Worm (Caenorhabditis elegans) whole organism, L1 larva: Measurements from ENCODE around the gene ugt-58.

Experiments
- lsy-2 ChIP-seq, 2 experiments: fragments of 150-350 bp; optimal IDR thresholded peaks; 2 replicates each; lab custom pipeline; 2014; ENCODE audit warnings: missing biosample characterization in 2 of 2, missing genetic modification characterization in 2 of 2
- nhr-12 ChIP-seq: sonication (generic microtip); optimal IDR thresholded peaks from 2 replicates; lab custom pipeline; 2017; ENCODE audit warnings: missing biosample characterization, missing genetic modification characterization
- nhr-71 ChIP-seq: sonication (generic microtip); optimal IDR thresholded peaks from 2 replicates; lab custom pipeline; 2016; ENCODE audit warnings: mild to moderate bottlenecking, missing genetic modification characterization, moderate library complexity, missing compliant biosample characterization
- nhr-76 ChIP-seq: sonication (generic microtip); optimal IDR thresholded peaks from 2 replicates; lab custom pipeline; 2017; ENCODE audit warnings: missing biosample characterization, missing genetic modification characterization
- nhr-77 ChIP-seq: fragments of 150-350 bp; optimal IDR thresholded peaks from 2 replicates; lab custom pipeline; 2014; ENCODE audit warnings: missing biosample characterization, missing genetic modification characterization
- xbp-1 ChIP-seq: sonication (generic microtip); optimal IDR thresholded peaks from 2 replicates; lab custom pipeline; 2016; ENCODE audit warnings: missing genetic modification characterization, missing compliant biosample characterization
- ztf-11 ChIP-seq, 2 experiments: sonication (generic microtip); optimal IDR thresholded peaks; 2 replicates each; lab custom pipeline; 2016 to 2017; ENCODE audit warnings: missing genetic modification characterization in 2 of 2, missing biosample characterization in 1 of 2, missing compliant biosample characterization in 1 of 2

DNA sequence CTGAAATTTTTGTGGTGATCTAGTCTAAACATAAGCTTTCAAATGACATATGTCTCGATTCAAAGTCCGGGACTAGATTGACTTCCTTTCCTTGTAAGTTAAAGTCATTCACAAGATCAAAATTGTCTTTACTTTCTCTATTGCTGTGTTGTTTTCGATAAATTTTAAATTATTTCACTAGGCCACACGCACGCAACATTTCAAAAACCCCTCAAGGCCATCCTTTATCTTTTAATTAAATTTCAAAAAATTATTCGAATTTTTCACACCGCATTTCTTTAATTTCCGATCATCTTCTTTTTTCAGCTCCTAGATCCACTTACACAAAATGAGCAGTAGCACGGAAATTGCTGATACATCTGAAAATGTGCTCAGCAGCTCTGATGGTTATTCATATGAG is 49.7 kb upstream of the ugt-58 start, which contains the start of gene ZK1307.7:
- TF ChIP-seq lsy-2 (tag; optimal IDR thresholded peaks at IDR 0.05; lab: Kevin White, UChicago) (no peak), nhr-12 (tag; lab: Kevin White, UChicago) (no peak), nhr-76 (tag; lab: Kevin White, UChicago) (no peak), ztf-11 (tag; optimal IDR thresholded peaks at IDR 0.05; lab: Kevin White, UChicago) (no peak), nhr-71 (no peak), nhr-77 (tag; lab: Kevin White, UChicago) (no peak), xbp-1 (tag; lab: Kevin White, UChicago) (no peak)
